Worm (Caenorhabditis elegans): ENCODE data around the gene T02C12.5.

The T02C12.5 gene

ce11 chrIII:4028061-4028460, at the start of gene T02C12.5:
Gene T02C12.5, minus strand, starts transcription at chrIII:4028161.
- no peak for TF ChIP-seq elt-1 (tag; optimal IDR thresholded peaks at IDR 0.05)
- no peak for TF ChIP-seq unc-62 (GFP tag; optimal IDR thresholded peaks at IDR 0.05)

- TF ChIP-seq R02D3.7 (tag; optimal IDR thresholded peaks at IDR 0.05) (no peak), nhr-25 (tag; optimal IDR thresholded peaks at IDR 0.05) (no peak), fos-1 (tag; optimal IDR thresholded peaks at IDR 0.05) (no peak), hmg-11 (tag; optimal IDR thresholded peaks at IDR 0.05) (no peak), fkh-2 (tag; optimal IDR thresholded peaks at IDR 0.05) (no peak), pha-4 (tag; optimal IDR thresholded peaks at IDR 0.05) (no peak), ZK546.5 (tag; optimal IDR thresholded peaks at IDR 0.05) (no peak), ztf-4 (tag; optimal IDR thresholded peaks at IDR 0.05) (no peak), ceh-9 (tag; optimal IDR thresholded peaks at IDR 0.05) (no peak), elt-1 (tag; optimal IDR thresholded peaks at IDR 0.05) (no peak), zag-1 (tag; optimal IDR thresholded peaks at IDR 0.05) (no peak), nhr-28 (tag; optimal IDR thresholded peaks at IDR 0.05) (no peak), nhr-23 (tag; optimal IDR thresholded peaks at IDR 0.05) (no peak), jun-1 (tag; optimal IDR thresholded peaks at IDR 0.05) (no peak)
Observed at ce11 chrIII:4070239-4070638, 42.3 kb upstream of the T02C12.5 start.

- TF ChIP-seq ceh-16 (tag; optimal IDR thresholded peaks at IDR 0.05) (no peak), pqm-1 (tag; optimal IDR thresholded peaks at IDR 0.05) (no peak), skn-1 (tag; optimal IDR thresholded peaks at IDR 0.05) (no peak), elt-3 (tag; optimal IDR thresholded peaks at IDR 0.05) (no peak), ztf-4 (tag; optimal IDR thresholded peaks at IDR 0.05) (no peak), ZK546.5 (tag; optimal IDR thresholded peaks at IDR 0.05) (no peak), R02D3.7 (tag; optimal IDR thresholded peaks at IDR 0.05) (no peak), nhr-23 (tag; optimal IDR thresholded peaks at IDR 0.05) (no peak), eor-1 (tag; optimal IDR thresholded peaks at IDR 0.05) (no peak), fos-1 (tag; optimal IDR thresholded peaks at IDR 0.05) (no peak), nhr-237 (tag; optimal IDR thresholded peaks at IDR 0.05) (no peak), aly-2 (tag; optimal IDR thresholded peaks at IDR 0.05) (no peak)
Observed at ce11 chrIII:4068120-4068519, 40.2 kb upstream of the T02C12.5 start.

- TF ChIP-seq ceh-28 (tag; optimal IDR thresholded peaks at IDR 0.05) = no peak
- TF ChIP-seq nhr-12 (tag; optimal IDR thresholded peaks at IDR 0.05) = no peak
- no peak for TF ChIP-seq fkh-2 (tag; optimal IDR thresholded peaks at IDR 0.05)
- no peak for TF ChIP-seq nhr-25 (tag; optimal IDR thresholded peaks at IDR 0.05)
- no peak for TF ChIP-seq snpc-4 (tag; optimal IDR thresholded peaks at IDR 0.05)
- TF ChIP-seq unc-62 (GFP tag; optimal IDR thresholded peaks at IDR 0.05) = no peak
- no peak for TF ChIP-seq nhr-76 (tag; optimal IDR thresholded peaks at IDR 0.05)
Observed at ce11 chrIII:4066333-4066732, 38.4 kb upstream of the T02C12.5 start, which contains the start of gene unc-79. Gene unc-79, plus strand, starts transcription at chrIII:4066633.

- TF ChIP-seq hmg-11 (tag; optimal IDR thresholded peaks at IDR 0.05) (peak; percentile 28), lsy-12 (tag; optimal IDR thresholded peaks at IDR 0.05) (no peak), mdl-1 (tag; optimal IDR thresholded peaks at IDR 0.05) (no peak), ceh-16 (tag; optimal IDR thresholded peaks at IDR 0.05) (no peak), nhr-12 (tag; optimal IDR thresholded peaks at IDR 0.05) (no peak), nhr-11 (tag; optimal IDR thresholded peaks at IDR 0.05) (no peak), elt-2 (tag; optimal IDR thresholded peaks at IDR 0.05) (no peak), lin-39 (tag; optimal IDR thresholded peaks at IDR 0.05) (peak; percentile 30), ztf-4 (tag; optimal IDR thresholded peaks at IDR 0.05) (no peak), lin-15B (tag; optimal IDR thresholded peaks at IDR 0.05) (peak; percentile 51), daf-12 (tag; optimal IDR thresholded peaks at IDR 0.05) (no peak), aly-2 (tag; optimal IDR thresholded peaks at IDR 0.05) (no peak), nhr-28 (tag; optimal IDR thresholded peaks at IDR 0.05) (no peak), sea-2 (GFP tag; optimal IDR thresholded peaks at IDR 0.05) (no peak), fos-1 (tag; optimal IDR thresholded peaks at IDR 0.05) (no peak), unc-62 (GFP tag; optimal IDR thresholded peaks at IDR 0.05) (peak; percentile 19), nhr-76 (tag; optimal IDR thresholded peaks at IDR 0.05) (no peak), zag-1 (tag; optimal IDR thresholded peaks at IDR 0.05) (no peak), ceh-82 (tag; optimal IDR thresholded peaks at IDR 0.05) (no peak), skn-1 (tag; optimal IDR thresholded peaks at IDR 0.05) (no peak), nfya-1 (tag; optimal IDR thresholded peaks at IDR 0.05; ENCODE audit: insufficient read depth) (peak; percentile 66), nhr-237 (tag; optimal IDR thresholded peaks at IDR 0.05) (no peak), jun-1 (tag; optimal IDR thresholded peaks at IDR 0.05) (no peak), nhr-23 (tag; optimal IDR thresholded peaks at IDR 0.05) (no peak), snpc-4 (tag; optimal IDR thresholded peaks at IDR 0.05) (no peak), tbx-2 (tag; optimal IDR thresholded peaks at IDR 0.05) (peak; percentile 32), elt-1 (tag; optimal IDR thresholded peaks at IDR 0.05) (no peak)
Observed at ce11 chrIII:4063724-4064123, 35.8 kb upstream of the T02C12.5 start.
